Fruit fly (Drosophila melanogaster) whole organism, wandering third instar larva: Measurements from ENCODE around the gene Syx8.

Experiments used
- CG32264 ChIP-seq: fragments of 200-800 bp; sonication (Bioruptor generic); optimal IDR thresholded peaks from 2 replicates; lab custom pipeline; 2016; ENCODE audit warnings: missing biosample characterization, missing genetic modification characterization
- CG9705 ChIP-seq: fragments of 200-800 bp; sonication (Bioruptor generic); optimal IDR thresholded peaks from 2 replicates; lab custom pipeline; 2018; ENCODE audit warnings: missing biosample characterization, mild to moderate bottlenecking, missing genetic modification characterization
- CrebA ChIP-seq: fragments of 200-800 bp; sonication (Bioruptor generic); optimal IDR thresholded peaks from 2 replicates; lab custom pipeline; 2016; ENCODE audit warnings: missing biosample characterization, mild to moderate bottlenecking, missing genetic modification characterization, borderline replicate concordance
- Dfd ChIP-seq: fragments of >200 bp; optimal IDR thresholded peaks from 2 replicates; lab custom pipeline; 2017; ENCODE audit warnings: missing biosample characterization, missing genetic modification characterization
- Dif ChIP-seq: fragments of 200-275, 200-300 bp; sonication (Bioruptor generic); optimal IDR thresholded peaks from 2 replicates; lab custom pipeline; 2018; ENCODE audit warnings: missing biosample characterization, missing genetic modification characterization; ENCODE audit not compliant: partially characterized antibody
- HLH106 ChIP-seq: fragments of 200-800 bp; optimal IDR thresholded peaks from 3 replicates; lab custom pipeline; 2019; ENCODE audit warnings: missing biosample characterization, mild to moderate bottlenecking, missing genetic modification characterization, moderate library complexity
- Hnf4 ChIP-seq: fragments of 200-800 bp; sonication (Bioruptor generic); optimal IDR thresholded peaks from 2 replicates; lab custom pipeline; 2016; ENCODE audit warnings: missing biosample characterization, mild to moderate bottlenecking, missing genetic modification characterization
- Hr83 ChIP-seq: fragments of 200-300 bp; sonication (Bioruptor generic); optimal IDR thresholded peaks from 2 replicates; lab custom pipeline; 2016; ENCODE audit warnings: missing biosample characterization, mild to moderate bottlenecking, missing genetic modification characterization, moderate library complexity; ENCODE audit not compliant: poor library complexity, severe bottlenecking
- Jra ChIP-seq: sonication (Bioruptor generic); optimal IDR thresholded peaks from 2 replicates; lab custom pipeline; 2016; ENCODE audit warnings: missing biosample characterization, missing genetic modification characterization
- Myc ChIP-seq: fragments of >200 bp; optimal IDR thresholded peaks from 2 replicates; lab custom pipeline; 2017
- N ChIP-seq: fragments of >200 bp; optimal IDR thresholded peaks from 2 replicates; lab custom pipeline; 2018; ENCODE audit warnings: missing biosample characterization, missing external identifiers, missing genetic modification characterization
- OdsH ChIP-seq: fragments of 200-800 bp; sonication (Bioruptor generic); optimal IDR thresholded peaks from 2 replicates; lab custom pipeline; 2016; ENCODE audit warnings: missing biosample characterization, mild to moderate bottlenecking, missing genetic modification characterization
- Sp1 ChIP-seq: fragments of 200-800 bp; sonication (Bioruptor generic); optimal IDR thresholded peaks from 3 replicates; lab custom pipeline; 2019; ENCODE audit warnings: missing biosample characterization, mild to moderate bottlenecking, missing genetic modification characterization, moderate library complexity
- br ChIP-seq: fragments of 200-800 bp; sonication (Bioruptor generic); optimal IDR thresholded peaks from 2 replicates; lab custom pipeline; 2016; ENCODE audit warnings: missing biosample characterization, missing genetic modification characterization
- brk ChIP-seq: fragments of 200-800 bp; sonication (Bioruptor generic); optimal IDR thresholded peaks from 2 replicates; lab custom pipeline; 2016; ENCODE audit warnings: missing biosample characterization, mild to moderate bottlenecking, missing genetic modification characterization
- dl ChIP-seq, 2 experiments: fragments of 175-275, 200-275 bp in 1 of 2; fragments of 200-275 bp in 1 of 2; sonication (Bioruptor generic); optimal IDR thresholded peaks; lab custom pipeline; 2018; ENCODE audit warnings: mild to moderate bottlenecking in 2 of 2, missing biosample characterization in 2 of 2, missing genetic modification characterization in 2 of 2, moderate library complexity in 2 of 2; ENCODE audit not compliant: partially characterized antibody in 2 of 2, insufficient read depth in 1 of 2
- ey ChIP-seq: fragments of 200-800 bp; sonication (Bioruptor generic); optimal IDR thresholded peaks from 2 replicates; lab custom pipeline; 2016; ENCODE audit warnings: missing biosample characterization, missing genetic modification characterization
- foxo ChIP-seq, 2 experiments: fragments of 200-800 bp; sonication (Bioruptor generic); optimal IDR thresholded peaks; 2 replicates in 1 of 2; 3 replicates in 1 of 2; lab custom pipeline; 2016 to 2017; ENCODE audit warnings: missing biosample characterization in 2 of 2, missing genetic modification characterization in 2 of 2
- fru ChIP-seq: fragments of 200-800 bp; sonication (Bioruptor generic); optimal IDR thresholded peaks from 3 replicates; lab custom pipeline; 2016; ENCODE audit warnings: missing biosample characterization, mild to moderate bottlenecking, missing genetic modification characterization
- h ChIP-seq: fragments of 200-800 bp; sonication (Bioruptor generic); optimal IDR thresholded peaks from 3 replicates; lab custom pipeline; 2016; ENCODE audit warnings: missing biosample characterization, mild to moderate bottlenecking, missing genetic modification characterization
- jim ChIP-seq: fragments of 175-275, 200-325 bp; sonication (Bioruptor generic); optimal IDR thresholded peaks from 2 replicates; lab custom pipeline; 2016; ENCODE audit warnings: missing biosample characterization, mild to moderate bottlenecking, missing genetic modification characterization
- lola ChIP-seq: fragments of >200 bp; optimal IDR thresholded peaks from 2 replicates; lab custom pipeline; 2017; ENCODE audit warnings: missing biosample characterization, missing genetic modification characterization
- psq ChIP-seq: fragments of 200-800 bp; sonication (Bioruptor generic); optimal IDR thresholded peaks from 3 replicates; lab custom pipeline; 2017; ENCODE audit warnings: missing biosample characterization, mild to moderate bottlenecking, missing genetic modification characterization, moderate library complexity
- rgr ChIP-seq: fragments of 200-800 bp; sonication (Bioruptor generic); optimal IDR thresholded peaks from 3 replicates; lab custom pipeline; 2016; ENCODE audit warnings: missing biosample characterization, mild to moderate bottlenecking, missing genetic modification characterization
- sage ChIP-seq: fragments of 200-800 bp; sonication (Bioruptor generic); optimal IDR thresholded peaks from 2 replicates; lab custom pipeline; 2016; ENCODE audit warnings: missing biosample characterization, mild to moderate bottlenecking, missing genetic modification characterization
- sv ChIP-seq: fragments of 200-800 bp; sonication (Bioruptor generic); optimal IDR thresholded peaks from 3 replicates; lab custom pipeline; 2016; ENCODE audit warnings: missing biosample characterization, missing genetic modification characterization
- tai ChIP-seq: sonication (Bioruptor generic); optimal IDR thresholded peaks from 2 replicates; lab custom pipeline; 2016; ENCODE audit warnings: missing biosample characterization, missing genetic modification characterization

The Syx8 gene

dm6 chr3L:16545511-16545910 is 41.3 kb downstream of the Syx8 start, which contains the start of gene CG13033:
Gene CG13033, minus strand, starts transcription at chr3L:16545628.
- no peak for TF ChIP-seq Jra
- no peak for TF ChIP-seq rgr (GFP tag; lab: Kevin White, UChicago)
- no peak for TF ChIP-seq Hr83 (GFP tag; lab: Kevin White, UChicago)
- TF ChIP-seq Dif (GFP tag; lab: Kevin White, UChicago) = no peak
- no peak for TF ChIP-seq brk
- TF ChIP-seq sage (GFP tag; lab: Kevin White, UChicago) = no peak
- TF ChIP-seq Dfd (GFP tag; lab: Kevin White, UChicago) = no peak

DNA sequence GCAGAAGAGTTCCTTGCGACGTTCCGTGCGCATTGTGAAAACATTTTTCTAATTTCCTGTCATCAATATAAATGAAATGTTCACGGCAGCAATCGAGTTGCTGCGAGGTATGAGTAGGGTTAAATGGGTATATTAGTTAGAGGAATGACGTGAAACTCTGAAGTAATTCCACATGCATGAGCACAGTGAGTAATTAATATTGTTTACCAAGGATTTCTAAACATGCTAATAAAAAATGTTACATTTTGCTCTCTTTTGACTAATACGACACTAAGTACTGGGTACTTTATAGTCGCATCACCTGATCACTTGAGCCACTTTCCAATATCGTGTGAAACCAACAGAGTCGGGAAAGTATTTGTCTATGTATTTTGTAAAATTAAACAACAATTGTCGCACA is 42.6 kb downstream of the Syx8 start:
- TF ChIP-seq ey (GFP tag; lab: Kevin White, UChicago) (no peak), Sp1 (no peak), OdsH (GFP tag; lab: Kevin White, UChicago) (no peak), h (no peak), psq (GFP tag; lab: Kevin White, UChicago) (no peak), fru (GFP tag; lab: Kevin White, UChicago) (no peak), rgr (GFP tag; lab: Kevin White, UChicago) (no peak), Myc (lab: Kevin White, UChicago) (no peak)

- TF ChIP-seq N (GFP tag; lab: Kevin White, UChicago) = no peak
- no peak for TF ChIP-seq lola (GFP tag; lab: Kevin White, UChicago)
- no peak for TF ChIP-seq jim (GFP tag; lab: Kevin White, UChicago)
- TF ChIP-seq Dif (GFP tag; lab: Kevin White, UChicago) = no peak
- no peak for TF ChIP-seq tai (GFP tag; lab: Kevin White, UChicago)
- TF ChIP-seq Dfd (GFP tag; lab: Kevin White, UChicago) = no peak
- TF ChIP-seq CG32264 = no peak
- no peak for TF ChIP-seq rgr (GFP tag; lab: Kevin White, UChicago)
- TF ChIP-seq CG9705 (GFP tag; lab: Kevin White, UChicago) = no peak
- TF ChIP-seq dl (GFP tag; optimal IDR thresholded peaks at IDR 0.05; lab: Kevin White, UChicago; ENCODE audit: insufficient read depth in 1 of 2, partially characterized antibody in 2 of 2) = no peak
- TF ChIP-seq HLH106 (tag; lab: Kevin White, UChicago) = no peak
- no peak for TF ChIP-seq sv (GFP tag; lab: Kevin White, UChicago)
- no peak for TF ChIP-seq Sp1
- no peak for TF ChIP-seq ey (GFP tag; lab: Kevin White, UChicago)
- no peak for TF ChIP-seq br (GFP tag; lab: Kevin White, UChicago)
- TF ChIP-seq sage (GFP tag; lab: Kevin White, UChicago) = no peak
- TF ChIP-seq foxo (GFP tag; optimal IDR thresholded peaks at IDR 0.05; lab: Kevin White, UChicago) = no peak
- no peak for TF ChIP-seq CrebA (GFP tag; lab: Kevin White, UChicago)
- no peak for TF ChIP-seq brk
- TF ChIP-seq Hnf4 (GFP tag; lab: Kevin White, UChicago) = no peak
Observed at dm6 chr3L:16542998-16543624, 43.7 kb downstream of the Syx8 start, which contains the start of gene CG43373. Gene CG43373, minus strand, starts transcription at chr3L:16543370.
